Worm (Caenorhabditis elegans) whole organism, L2 larva: ENCODE results near the gene cut-1.
A peak's percentile ranks its signal among the peaks of the same experiment; 100 is the strongest.

ENCODE experiments used
- C34F6.9 ChIP-seq: fragments of 150-350 bp; optimal IDR thresholded peaks from 2 replicates; lab custom pipeline; 2014; ENCODE audit warnings: missing biosample characterization, missing genetic modification characterization
- R02D3.7 ChIP-seq: fragments of 150-350 bp; optimal IDR thresholded peaks from 2 replicates; lab custom pipeline; 2014; ENCODE audit warnings: missing biosample characterization, missing genetic modification characterization
- Y55F3AM.14 ChIP-seq: fragments of 200-800 bp; sonication (Bioruptor generic); optimal IDR thresholded peaks from 2 replicates; lab custom pipeline; 2018; ENCODE audit warnings: mild to moderate bottlenecking, missing genetic modification characterization, missing compliant biosample characterization
- ZK546.5 ChIP-seq: sonication (generic microtip); optimal IDR thresholded peaks from 2 replicates; lab custom pipeline; 2017; ENCODE audit warnings: missing biosample characterization, missing genetic modification characterization
- aly-2 ChIP-seq: fragments of 150-350 bp; optimal IDR thresholded peaks from 2 replicates; lab custom pipeline; 2014; ENCODE audit warnings: missing biosample characterization, missing genetic modification characterization
- ama-1 ChIP-seq: fragments of 150-350 bp; optimal IDR thresholded peaks from 2 replicates; lab custom pipeline; 2018; ENCODE audit warnings: inconsistent platforms
- blmp-1 ChIP-seq: sonication (generic microtip); optimal IDR thresholded peaks from 2 replicates; lab custom pipeline; 2017; ENCODE audit warnings: missing genetic modification characterization, mild to moderate bottlenecking, missing compliant biosample characterization, antibody characterized with exemption, moderate library complexity; ENCODE audit not compliant: insufficient read depth
- ceh-16 ChIP-seq: fragments of 150-350 bp; optimal IDR thresholded peaks from 2 replicates; lab custom pipeline; 2014; ENCODE audit warnings: missing biosample characterization, missing genetic modification characterization
- ceh-82 ChIP-seq: fragments of 150-350 bp; optimal IDR thresholded peaks from 2 replicates; lab custom pipeline; 2014; ENCODE audit warnings: missing biosample characterization, missing genetic modification characterization
- crh-2 ChIP-seq: sonication (generic microtip); optimal IDR thresholded peaks from 2 replicates; lab custom pipeline; 2017; ENCODE audit warnings: missing biosample characterization, missing genetic modification characterization
- dmd-4 ChIP-seq: sonication (generic microtip); optimal IDR thresholded peaks from 2 replicates; lab custom pipeline; 2017; ENCODE audit warnings: missing biosample characterization, missing genetic modification characterization
- elt-1 ChIP-seq: fragments of 150-350 bp; optimal IDR thresholded peaks from 2 replicates; lab custom pipeline; 2014; ENCODE audit warnings: missing biosample characterization, missing genetic modification characterization
- elt-3 ChIP-seq: sonication (generic microtip); optimal IDR thresholded peaks from 2 replicates; lab custom pipeline; 2017; ENCODE audit warnings: missing biosample characterization, missing genetic modification characterization
- fos-1 ChIP-seq: fragments of 150-350 bp; optimal IDR thresholded peaks from 2 replicates; lab custom pipeline; 2014; ENCODE audit warnings: missing biosample characterization, missing genetic modification characterization
- gmeb-1 ChIP-seq: fragments of 150-350 bp; optimal IDR thresholded peaks from 2 replicates; lab custom pipeline; 2014; ENCODE audit warnings: missing biosample characterization, missing genetic modification characterization
- lin-11 ChIP-seq: fragments of 150-350 bp; sonication (generic microtip); optimal IDR thresholded peaks from 2 replicates; lab custom pipeline; 2014; ENCODE audit warnings: missing biosample characterization, missing genetic modification characterization, inconsistent platforms, mixed read lengths
- lin-13 ChIP-seq: fragments of 150-350 bp; optimal IDR thresholded peaks from 2 replicates; lab custom pipeline; 2014; ENCODE audit warnings: missing biosample characterization, missing genetic modification reagents, missing genetic modification characterization
- lsy-2 ChIP-seq, 2 experiments: fragments of 150-350 bp in 1 of 2; sonication (generic microtip) in 1 of 2; optimal IDR thresholded peaks; 2 replicates each; lab custom pipeline; 2014 to 2017; ENCODE audit warnings: missing biosample characterization in 2 of 2, missing genetic modification characterization in 2 of 2
- mdl-1 ChIP-seq, 2 experiments: fragments of 150-350 bp in 1 of 2; sonication (generic microtip) in 1 of 2; optimal IDR thresholded peaks; 2 replicates each; lab custom pipeline; 2017; ENCODE audit warnings: missing biosample characterization in 2 of 2, missing genetic modification characterization in 2 of 2
- nhr-10 ChIP-seq: sonication (generic microtip); optimal IDR thresholded peaks from 2 replicates; lab custom pipeline; 2017; ENCODE audit warnings: missing biosample characterization, missing genetic modification characterization
- nhr-129 ChIP-seq: fragments of 150-350 bp; optimal IDR thresholded peaks from 2 replicates; lab custom pipeline; 2014; ENCODE audit warnings: missing biosample characterization, missing genetic modification characterization
- nhr-23 ChIP-seq: fragments of 150-350 bp; optimal IDR thresholded peaks from 2 replicates; lab custom pipeline; 2014; ENCODE audit warnings: missing biosample characterization, missing genetic modification reagents, missing genetic modification characterization
- nhr-237 ChIP-seq: fragments of 150-350 bp; optimal IDR thresholded peaks from 2 replicates; lab custom pipeline; 2014; ENCODE audit warnings: missing biosample characterization, missing genetic modification characterization
- nhr-25 ChIP-seq: fragments of 150-350 bp; sonication (generic microtip); optimal IDR thresholded peaks from 3 replicates; lab custom pipeline; 2014; ENCODE audit warnings: missing biosample characterization, missing genetic modification characterization
- nhr-6 ChIP-seq: fragments of 150-350 bp; optimal IDR thresholded peaks from 2 replicates; lab custom pipeline; 2014; ENCODE audit warnings: missing biosample characterization, missing genetic modification characterization
- nhr-77 ChIP-seq: fragments of 150-350 bp; optimal IDR thresholded peaks from 2 replicates; lab custom pipeline; 2014; ENCODE audit warnings: missing biosample characterization, missing genetic modification characterization
- peb-1 ChIP-seq: fragments of 150-350 bp; optimal IDR thresholded peaks from 2 replicates; lab custom pipeline; 2014; ENCODE audit warnings: missing biosample characterization, missing genetic modification characterization
- sem-4 ChIP-seq: fragments of 150-350 bp; optimal IDR thresholded peaks from 2 replicates; lab custom pipeline; 2014; ENCODE audit warnings: missing biosample characterization, missing genetic modification reagents, missing genetic modification characterization
- sma-9 ChIP-seq, 2 experiments: fragments of 150-350 bp in 1 of 2; sonication (generic microtip) in 1 of 2; optimal IDR thresholded peaks; 2 replicates each; lab custom pipeline; 2014 to 2016; ENCODE audit warnings: missing genetic modification characterization in 2 of 2, mild to moderate bottlenecking in 1 of 2, missing biosample characterization in 1 of 2, missing compliant biosample characterization in 1 of 2, missing genetic modification reagents in 1 of 2, moderate library complexity in 1 of 2
- snpc-4 ChIP-seq: fragments of 150-350 bp; optimal IDR thresholded peaks from 2 replicates; lab custom pipeline; 2014; ENCODE audit warnings: missing biosample characterization, missing genetic modification characterization
- unc-39 ChIP-seq: fragments of 150-350 bp; optimal IDR thresholded peaks from 2 replicates; lab custom pipeline; 2014; ENCODE audit warnings: missing biosample characterization, missing genetic modification characterization
- unc-55 ChIP-seq: fragments of 150-350 bp; sonication (generic microtip); optimal IDR thresholded peaks from 3 replicates; lab custom pipeline; 2014; ENCODE audit warnings: missing biosample characterization, missing genetic modification reagents, missing genetic modification characterization
- unc-62 ChIP-seq: fragments of 150-350 bp; optimal IDR thresholded peaks from 2 replicates; lab custom pipeline; 2014; ENCODE audit warnings: missing biosample characterization, missing genetic modification reagents, missing genetic modification characterization

cut-1 gene

DNA sequence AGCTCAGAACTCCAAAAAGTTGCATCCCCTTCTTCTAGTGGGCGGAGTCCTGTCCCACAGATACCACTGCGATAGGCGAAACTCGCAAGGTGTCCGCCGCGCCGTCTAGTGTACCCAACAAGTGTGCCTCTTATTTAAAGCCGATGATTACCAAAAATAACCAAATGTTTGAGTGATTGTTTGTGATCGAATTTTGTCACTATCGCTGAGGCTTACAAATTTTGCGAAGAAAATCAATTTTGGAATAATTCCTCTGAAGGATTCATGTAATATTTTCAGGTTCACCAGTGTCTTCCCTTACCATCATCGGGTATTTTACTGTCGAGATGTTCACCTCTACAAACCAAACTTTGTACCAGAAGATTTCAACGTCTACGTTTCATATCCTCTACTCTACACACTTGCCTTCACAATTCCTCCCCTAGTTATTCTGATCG is 44.9 kb upstream of the cut-1 start (continued):
- peak; percentile 66 for TF ChIP-seq ceh-16 (tag; lab: Kevin White, UChicago)

DNA sequence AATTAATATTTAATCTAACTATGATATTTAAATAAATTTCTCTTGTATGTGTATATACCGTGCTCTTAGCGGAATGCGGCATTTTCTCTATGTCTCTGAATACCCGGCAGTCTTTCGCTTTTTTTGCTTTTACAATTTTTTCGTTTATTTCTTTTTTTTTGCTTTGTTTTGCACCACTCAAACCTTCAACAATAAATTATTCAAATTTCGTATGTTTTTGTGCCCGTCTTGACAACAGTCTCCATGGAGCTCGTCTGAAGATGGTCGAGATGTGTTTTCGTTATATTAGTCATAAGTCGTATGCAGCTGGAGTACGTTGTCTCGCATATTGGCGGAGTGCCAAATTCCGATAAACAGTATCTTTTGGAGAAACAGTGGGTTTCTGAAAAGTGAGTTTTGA is 42.5 kb upstream of the cut-1 start, which contains the start of gene T06D8.2:
Gene T06D8.2, plus strand, starts transcription at position 301 of the 400 bp plus-strand sequence.
- TF ChIP-seq aly-2 (tag; lab: Kevin White, UChicago), result no peak
- no peak for TF ChIP-seq elt-1 (tag; lab: Kevin White, UChicago)
- no peak for TF ChIP-seq R02D3.7 (tag; lab: Kevin White, UChicago)
- TF ChIP-seq ceh-82 (tag; lab: Kevin White, UChicago), result no peak
- TF ChIP-seq lin-11, result no peak
- no peak for TF ChIP-seq ZK546.5 (tag; lab: Kevin White, UChicago)
- no peak for TF ChIP-seq nhr-23
- TF ChIP-seq, all 48 proteins: peak for 0

DNA sequence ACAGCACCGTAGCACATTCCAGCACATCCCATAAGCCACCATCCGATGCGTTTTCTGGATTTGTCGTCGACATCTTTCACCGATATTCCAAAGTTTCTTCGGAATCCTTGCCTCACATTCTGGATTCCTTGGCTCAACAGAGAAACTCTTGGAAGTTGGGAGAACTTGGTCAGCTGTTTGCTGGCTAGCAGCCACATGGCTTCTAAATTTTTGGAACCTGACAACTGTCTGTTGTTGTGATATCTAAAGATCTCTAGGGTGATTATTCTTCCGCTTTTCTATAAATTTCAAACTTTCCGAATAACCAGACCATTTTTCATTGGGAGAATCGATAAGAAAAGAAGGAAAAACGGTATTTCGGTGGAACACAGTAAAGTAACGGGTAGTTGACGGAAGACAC is 34.2 kb upstream of the cut-1 start, which contains the start of gene cox-15:
Gene cox-15, minus strand, starts transcription at position 202 of the 400 bp plus-strand sequence.
- TF ChIP-seq sma-9 (GFP tag; optimal IDR thresholded peaks at IDR 0.05; lab: Kevin White, UChicago), result no peak
- no peak for TF ChIP-seq sma-9 (tag; optimal IDR thresholded peaks at IDR 0.05; lab: Kevin White, UChicago)
- no peak for TF ChIP-seq nhr-6 (tag; lab: Kevin White, UChicago)
- TF ChIP-seq Y55F3AM.14 (GFP tag; lab: Kevin White, UChicago), result no peak
- no peak for TF ChIP-seq ceh-16 (tag; lab: Kevin White, UChicago)
- no peak for TF ChIP-seq gmeb-1
- TF ChIP-seq lin-13, result no peak
- TF ChIP-seq blmp-1 (tag; lab: Kevin White, UChicago), result no peak
- TF ChIP-seq nhr-77 (tag; lab: Kevin White, UChicago), result no peak
- no peak for TF ChIP-seq ceh-82 (tag; lab: Kevin White, UChicago)
- no peak for TF ChIP-seq crh-2
- no peak for TF ChIP-seq unc-39
- no peak for TF ChIP-seq nhr-237 (tag; lab: Kevin White, UChicago)
- TF ChIP-seq nhr-129 (tag; lab: Kevin White, UChicago), result no peak
- TF ChIP-seq dmd-4 (tag; lab: Kevin White, UChicago), result no peak

DNA sequence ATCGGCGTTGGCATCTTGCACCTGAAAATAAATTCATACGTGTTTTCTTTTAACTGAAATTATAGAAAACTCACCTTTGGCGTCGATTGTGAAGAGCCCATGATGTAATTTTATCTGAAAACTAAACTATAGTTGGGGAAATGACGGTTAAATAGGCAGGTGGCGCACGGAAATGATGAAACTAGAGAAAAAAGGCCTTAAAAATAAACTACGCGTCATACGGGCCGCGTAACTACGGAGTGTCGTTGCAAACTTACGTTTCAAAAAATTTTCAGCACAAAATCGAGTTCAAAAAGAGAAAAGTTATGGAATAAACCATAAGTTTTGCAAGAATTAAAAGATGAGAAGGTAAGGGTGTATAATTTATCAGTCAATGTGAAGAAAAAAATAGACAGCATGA is 32.6 kb upstream of the cut-1 start, which contains the start of gene cchl-1:
Gene cchl-1, minus strand, starts transcription at position 114 of the 400 bp plus-strand sequence.
- TF ChIP-seq unc-55 (GFP tag; lab: Kevin White, UChicago), result peak; percentile 15
- TF ChIP-seq nhr-237 (tag; lab: Kevin White, UChicago), result no peak
- TF ChIP-seq nhr-129 (tag; lab: Kevin White, UChicago), result peak; percentile 53
- peak; percentile 48 for TF ChIP-seq ama-1 (lab: Kevin White, UChicago)
- no peak for TF ChIP-seq sem-4
- peak in 1 of 2 experiments; percentile 26 for TF ChIP-seq lsy-2 (tag; optimal IDR thresholded peaks at IDR 0.05; lab: Kevin White, UChicago)
- TF ChIP-seq C34F6.9 (tag; lab: Kevin White, UChicago), result peak; percentile 38

DNA sequence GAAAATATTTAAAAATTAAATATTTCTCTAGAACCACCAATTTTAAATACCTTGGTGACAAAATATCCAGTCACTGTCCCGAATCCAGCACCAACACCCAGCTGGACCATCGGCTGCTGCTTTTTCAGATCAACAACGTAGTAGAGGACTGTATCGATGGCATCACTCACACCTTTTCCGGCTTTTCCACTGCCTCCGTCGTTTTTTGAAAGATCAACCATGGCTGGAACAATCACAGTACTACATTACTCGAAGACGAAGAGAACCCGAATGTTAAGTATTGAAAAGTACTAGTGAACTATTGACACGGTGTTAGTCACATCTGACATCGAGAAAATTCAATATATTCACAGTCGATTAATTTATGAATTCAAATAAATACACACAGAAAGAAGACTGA is 31.8 kb upstream of the cut-1 start, which contains the start of gene fndc-1:
Gene fndc-1, minus strand, starts transcription at position 227 of the 400 bp plus-strand sequence.
- no peak for TF ChIP-seq elt-3
- no peak for TF ChIP-seq fos-1
- TF ChIP-seq sem-4, result no peak
- no peak for TF ChIP-seq unc-39
- no peak for TF ChIP-seq peb-1 (tag; lab: Kevin White, UChicago)
- no peak for TF ChIP-seq ceh-82 (tag; lab: Kevin White, UChicago)
- TF ChIP-seq mdl-1 (tag; optimal IDR thresholded peaks at IDR 0.05; lab: Kevin White, UChicago), result no peak
- no peak for TF ChIP-seq unc-62 (GFP tag; lab: Kevin White, UChicago)
- TF ChIP-seq gmeb-1, result no peak
- TF ChIP-seq nhr-10, result no peak
- no peak for TF ChIP-seq crh-2
- TF ChIP-seq nhr-25, result no peak
- TF ChIP-seq ama-1 (lab: Kevin White, UChicago), result no peak
- TF ChIP-seq snpc-4 (tag; lab: Kevin White, UChicago), result no peak
- no peak for TF ChIP-seq lin-11
- no peak for TF ChIP-seq dmd-4 (tag; lab: Kevin White, UChicago)
